Fruit fly (Drosophila melanogaster) whole organism, wandering third instar larva: ENCODE measurements around the gene Droj2.
A peak's percentile ranks its signal among the peaks of the same experiment; 100 is the strongest.

ENCODE experiments used
- Abd-B ChIP-seq: fragments of >200 bp; optimal IDR thresholded peaks from 2 replicates; lab custom pipeline; 2017; ENCODE audit warnings: missing biosample characterization, missing genetic modification characterization
- CG32264 ChIP-seq: fragments of 200-800 bp; sonication (Bioruptor generic); optimal IDR thresholded peaks from 2 replicates; lab custom pipeline; 2016; ENCODE audit warnings: missing biosample characterization, missing genetic modification characterization
- CG9705 ChIP-seq: fragments of 200-800 bp; sonication (Bioruptor generic); optimal IDR thresholded peaks from 2 replicates; lab custom pipeline; 2018; ENCODE audit warnings: missing biosample characterization, mild to moderate bottlenecking, missing genetic modification characterization
- CrebA ChIP-seq: fragments of 200-800 bp; sonication (Bioruptor generic); optimal IDR thresholded peaks from 2 replicates; lab custom pipeline; 2016; ENCODE audit warnings: missing biosample characterization, mild to moderate bottlenecking, missing genetic modification characterization, borderline replicate concordance
- Dfd ChIP-seq: fragments of >200 bp; optimal IDR thresholded peaks from 2 replicates; lab custom pipeline; 2017; ENCODE audit warnings: missing biosample characterization, missing genetic modification characterization
- Dif ChIP-seq: fragments of 200-275, 200-300 bp; sonication (Bioruptor generic); optimal IDR thresholded peaks from 2 replicates; lab custom pipeline; 2018; ENCODE audit warnings: missing biosample characterization, missing genetic modification characterization; ENCODE audit not compliant: partially characterized antibody
- HLH106 ChIP-seq: fragments of 200-800 bp; optimal IDR thresholded peaks from 3 replicates; lab custom pipeline; 2019; ENCODE audit warnings: missing biosample characterization, mild to moderate bottlenecking, missing genetic modification characterization, moderate library complexity
- Hnf4 ChIP-seq: fragments of 200-800 bp; sonication (Bioruptor generic); optimal IDR thresholded peaks from 2 replicates; lab custom pipeline; 2016; ENCODE audit warnings: missing biosample characterization, mild to moderate bottlenecking, missing genetic modification characterization
- Hr78 ChIP-seq: fragments of >200 bp; optimal IDR thresholded peaks from 2 replicates; lab custom pipeline; 2017; ENCODE audit warnings: missing biosample characterization, missing genetic modification characterization
- Hr83 ChIP-seq: fragments of 200-300 bp; sonication (Bioruptor generic); optimal IDR thresholded peaks from 2 replicates; lab custom pipeline; 2016; ENCODE audit warnings: missing biosample characterization, mild to moderate bottlenecking, missing genetic modification characterization, moderate library complexity; ENCODE audit not compliant: poor library complexity, severe bottlenecking
- Mio ChIP-seq: sonication (Bioruptor generic); optimal IDR thresholded peaks from 2 replicates; lab custom pipeline; 2016; ENCODE audit warnings: missing biosample characterization, missing genetic modification characterization
- Myc ChIP-seq: fragments of >200 bp; optimal IDR thresholded peaks from 2 replicates; lab custom pipeline; 2017
- N ChIP-seq: fragments of >200 bp; optimal IDR thresholded peaks from 2 replicates; lab custom pipeline; 2018; ENCODE audit warnings: missing biosample characterization, missing external identifiers, missing genetic modification characterization
- OdsH ChIP-seq: fragments of 200-800 bp; sonication (Bioruptor generic); optimal IDR thresholded peaks from 2 replicates; lab custom pipeline; 2016; ENCODE audit warnings: missing biosample characterization, mild to moderate bottlenecking, missing genetic modification characterization
- Rel ChIP-seq, 2 experiments: fragments of 200-800 bp; sonication (Bioruptor generic) in 1 of 2; optimal IDR thresholded peaks; 2 replicates in 1 of 2; 3 replicates in 1 of 2; lab custom pipeline; 2016 to 2019; ENCODE audit warnings: mild to moderate bottlenecking in 2 of 2, missing biosample characterization in 2 of 2, missing genetic modification characterization in 2 of 2, moderate library complexity in 1 of 2
- Sp1 ChIP-seq: fragments of 200-800 bp; sonication (Bioruptor generic); optimal IDR thresholded peaks from 3 replicates; lab custom pipeline; 2019; ENCODE audit warnings: missing biosample characterization, mild to moderate bottlenecking, missing genetic modification characterization, moderate library complexity
- Vsx2 ChIP-seq: fragments of 200-300, 225-300 bp; sonication (Bioruptor generic); optimal IDR thresholded peaks from 2 replicates; lab custom pipeline; 2018; ENCODE audit warnings: missing biosample characterization, missing genetic modification characterization; ENCODE audit not compliant: partially characterized antibody
- br ChIP-seq: fragments of 200-800 bp; sonication (Bioruptor generic); optimal IDR thresholded peaks from 2 replicates; lab custom pipeline; 2016; ENCODE audit warnings: missing biosample characterization, missing genetic modification characterization
- brk ChIP-seq: fragments of 200-800 bp; sonication (Bioruptor generic); optimal IDR thresholded peaks from 2 replicates; lab custom pipeline; 2016; ENCODE audit warnings: missing biosample characterization, mild to moderate bottlenecking, missing genetic modification characterization
- dl ChIP-seq, 2 experiments: fragments of 175-275, 200-275 bp in 1 of 2; fragments of 200-275 bp in 1 of 2; sonication (Bioruptor generic); optimal IDR thresholded peaks; lab custom pipeline; 2018; ENCODE audit warnings: mild to moderate bottlenecking in 2 of 2, missing biosample characterization in 2 of 2, missing genetic modification characterization in 2 of 2, moderate library complexity in 2 of 2; ENCODE audit not compliant: partially characterized antibody in 2 of 2, insufficient read depth in 1 of 2
- dmrt93B ChIP-seq: fragments of 200-800 bp; sonication (Bioruptor generic); optimal IDR thresholded peaks from 2 replicates; lab custom pipeline; 2018; ENCODE audit warnings: missing biosample characterization, mild to moderate bottlenecking, missing genetic modification characterization
- dsf ChIP-seq: sonication (Bioruptor generic); optimal IDR thresholded peaks from 2 replicates; lab custom pipeline; 2016; ENCODE audit warnings: missing biosample characterization, missing genetic modification characterization, borderline replicate concordance
- ey ChIP-seq: fragments of 200-800 bp; sonication (Bioruptor generic); optimal IDR thresholded peaks from 2 replicates; lab custom pipeline; 2016; ENCODE audit warnings: missing biosample characterization, missing genetic modification characterization
- foxo ChIP-seq, 2 experiments: fragments of 200-800 bp; sonication (Bioruptor generic); optimal IDR thresholded peaks; 2 replicates in 1 of 2; 3 replicates in 1 of 2; lab custom pipeline; 2016 to 2017; ENCODE audit warnings: missing biosample characterization in 2 of 2, missing genetic modification characterization in 2 of 2
- h ChIP-seq: fragments of 200-800 bp; sonication (Bioruptor generic); optimal IDR thresholded peaks from 3 replicates; lab custom pipeline; 2016; ENCODE audit warnings: missing biosample characterization, mild to moderate bottlenecking, missing genetic modification characterization
- jim ChIP-seq: fragments of 175-275, 200-325 bp; sonication (Bioruptor generic); optimal IDR thresholded peaks from 2 replicates; lab custom pipeline; 2016; ENCODE audit warnings: missing biosample characterization, mild to moderate bottlenecking, missing genetic modification characterization
- lola ChIP-seq: fragments of >200 bp; optimal IDR thresholded peaks from 2 replicates; lab custom pipeline; 2017; ENCODE audit warnings: missing biosample characterization, missing genetic modification characterization
- pan ChIP-seq: fragments of >200 bp; optimal IDR thresholded peaks from 2 replicates; lab custom pipeline; 2017
- sage ChIP-seq: fragments of 200-800 bp; sonication (Bioruptor generic); optimal IDR thresholded peaks from 2 replicates; lab custom pipeline; 2016; ENCODE audit warnings: missing biosample characterization, mild to moderate bottlenecking, missing genetic modification characterization
- sv ChIP-seq: fragments of 200-800 bp; sonication (Bioruptor generic); optimal IDR thresholded peaks from 3 replicates; lab custom pipeline; 2016; ENCODE audit warnings: missing biosample characterization, missing genetic modification characterization
- tai ChIP-seq: sonication (Bioruptor generic); optimal IDR thresholded peaks from 2 replicates; lab custom pipeline; 2016; ENCODE audit warnings: missing biosample characterization, missing genetic modification characterization
- woc ChIP-seq: sonication (Bioruptor generic); optimal IDR thresholded peaks from 2 replicates; lab custom pipeline; 2016; ENCODE audit warnings: missing biosample characterization, mild to moderate bottlenecking, missing genetic modification characterization

Gene Droj2

DNA sequence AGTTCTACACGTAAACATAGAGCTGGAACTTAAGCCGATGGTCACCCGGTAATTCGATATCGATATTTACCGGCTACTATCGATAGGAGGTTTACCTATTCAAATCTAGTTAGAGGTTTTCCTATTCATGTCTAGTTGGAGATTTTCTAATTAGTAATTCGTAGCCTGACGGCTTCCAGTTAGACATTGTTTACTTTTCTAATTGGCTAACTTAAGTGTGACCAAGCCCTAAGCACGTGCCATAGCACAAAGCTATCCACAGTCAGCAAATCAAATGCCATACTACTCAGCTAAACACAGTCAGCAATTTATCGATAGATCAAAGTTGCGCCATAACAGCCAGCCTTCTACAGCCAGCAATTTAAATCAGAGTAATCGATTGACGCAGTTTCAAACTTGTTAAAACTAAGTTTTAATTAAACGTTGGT, 21.1 kb downstream of the Droj2 start, which contains the start of gene Dpm3:
Gene Dpm3, minus strand, starts transcription at position 20 of the 428 bp plus-strand sequence.
- no peak for TF ChIP-seq jim (GFP tag; lab: Kevin White, UChicago)
- TF ChIP-seq HLH106 (tag; lab: Kevin White, UChicago): peak; percentile 15
- TF ChIP-seq Rel (GFP tag; optimal IDR thresholded peaks at IDR 0.05; lab: Kevin White, UChicago): no peak
- TF ChIP-seq Rel (tag; optimal IDR thresholded peaks at IDR 0.05; lab: Kevin White, UChicago): no peak
- peak; percentile 99 for TF ChIP-seq Vsx2 (GFP tag; lab: Kevin White, UChicago)
- TF ChIP-seq Dif (GFP tag; lab: Kevin White, UChicago): peak; percentile 99
- TF ChIP-seq Hnf4: peak; percentile 25
- TF ChIP-seq dsf: no peak
- TF ChIP-seq dl (GFP tag; optimal IDR thresholded peaks at IDR 0.05; lab: Kevin White, UChicago; ENCODE audit: insufficient read depth in 1 of 2, partially characterized antibody in 2 of 2): peak; percentile 30 to 85

DNA sequence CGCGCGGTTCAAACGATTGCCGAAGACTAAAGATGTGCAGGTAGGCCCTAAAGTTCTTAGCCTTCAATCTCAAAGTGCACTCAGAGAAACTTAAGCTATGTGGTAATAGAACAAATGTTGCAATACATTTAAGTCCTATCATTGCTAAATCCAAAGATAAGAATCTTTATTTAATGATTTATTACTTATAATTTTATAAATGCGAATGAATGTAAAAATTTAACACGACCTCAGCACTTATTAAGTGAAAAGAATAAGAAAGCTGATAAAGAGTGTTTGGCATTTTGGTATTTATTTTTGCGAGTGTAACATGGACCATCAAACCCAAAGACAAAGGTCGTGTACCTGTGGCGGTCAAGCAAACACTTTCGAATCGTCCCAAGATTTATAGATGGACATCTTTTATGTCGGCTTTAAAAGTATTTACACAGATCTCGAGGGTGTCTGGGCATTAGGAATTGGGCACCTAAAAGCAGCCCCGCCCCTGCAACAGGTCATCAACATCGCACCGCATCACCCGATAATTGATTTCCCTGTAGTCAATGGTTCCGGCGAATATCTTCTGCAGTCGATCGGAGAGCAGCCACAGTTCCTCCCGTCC, 23.0 kb downstream of the Droj2 start, which contains the start of gene yellow-e3:
Gene yellow-e3, minus strand, starts transcription at position 30 of the 601 bp plus-strand sequence.
- TF ChIP-seq Mio (GFP tag; lab: Kevin White, UChicago) (no peak), woc (GFP tag; lab: Kevin White, UChicago) (no peak), Hr78 (no peak), ey (no peak), CG32264 (GFP tag; lab: Kevin White, UChicago) (no peak), h (GFP tag; lab: Kevin White, UChicago) (peak; percentile 6)
- TF ChIP-seq, all 38 proteins: peak for 1

DNA sequence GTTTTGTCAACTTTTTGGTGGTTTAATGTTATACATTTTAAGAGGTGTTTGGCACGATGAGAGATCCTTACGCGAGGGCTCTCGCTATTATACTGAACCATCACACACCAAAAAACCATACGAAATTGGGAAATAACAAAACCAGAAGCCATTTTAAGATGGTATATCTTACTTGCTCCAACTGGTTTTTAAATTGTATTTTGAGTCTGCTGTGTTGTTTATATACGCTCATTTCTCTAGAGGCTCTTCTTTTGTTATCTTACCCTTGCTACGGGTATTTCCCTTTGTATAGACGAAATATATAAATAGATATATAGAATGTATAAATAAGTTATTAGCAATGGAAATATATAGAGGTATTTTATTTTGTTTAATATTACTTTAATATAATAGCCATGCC, 25.0 kb downstream of the Droj2 start, which contains the start of gene yellow-e2:
Gene yellow-e2, minus strand, starts transcription at position 101 of the 400 bp plus-strand sequence.
- no peak for TF ChIP-seq Dfd (GFP tag; lab: Kevin White, UChicago)
- no peak for TF ChIP-seq tai (GFP tag; lab: Kevin White, UChicago)
- no peak for TF ChIP-seq h (GFP tag; lab: Kevin White, UChicago)
- TF ChIP-seq foxo (GFP tag; optimal IDR thresholded peaks at IDR 0.05; lab: Kevin White, UChicago): no peak
- no peak for TF ChIP-seq dsf
- TF ChIP-seq OdsH (GFP tag; lab: Kevin White, UChicago): no peak
- no peak for TF ChIP-seq br
- TF ChIP-seq brk (GFP tag; lab: Kevin White, UChicago): no peak
- TF ChIP-seq, all 38 proteins: peak for 0

DNA sequence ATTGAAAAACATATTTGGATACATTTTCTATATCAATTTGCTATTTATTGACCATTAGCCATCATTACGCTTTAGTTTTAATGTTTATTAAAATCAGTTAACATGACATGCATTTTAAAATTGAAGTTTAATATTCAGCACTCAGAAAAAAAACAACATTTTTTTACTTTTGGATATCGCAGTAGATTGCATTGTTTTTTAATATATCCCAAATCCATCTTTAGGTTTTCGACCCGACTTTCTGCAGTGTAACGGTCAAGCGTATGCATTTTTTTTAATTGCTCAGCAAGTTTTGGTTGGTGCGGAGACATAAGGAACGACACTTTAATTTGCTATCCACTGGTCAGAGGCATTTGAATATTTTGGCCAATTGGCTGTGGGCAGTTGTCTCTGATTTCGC, 30.8 kb downstream of the Droj2 start:
- no peak for TF ChIP-seq sv (GFP tag; lab: Kevin White, UChicago)
- no peak for TF ChIP-seq Abd-B (GFP tag; lab: Kevin White, UChicago)
- no peak for TF ChIP-seq HLH106 (tag; lab: Kevin White, UChicago)
- no peak for TF ChIP-seq dmrt93B (GFP tag; lab: Kevin White, UChicago)
- no peak for TF ChIP-seq Sp1
- no peak for TF ChIP-seq pan (lab: Kevin White, UChicago)
- TF ChIP-seq Myc (lab: Kevin White, UChicago): no peak
- TF ChIP-seq h (GFP tag; lab: Kevin White, UChicago): no peak
- TF ChIP-seq CrebA: no peak
- no peak for TF ChIP-seq ey
- no peak for TF ChIP-seq dl (GFP tag; optimal IDR thresholded peaks at IDR 0.05; lab: Kevin White, UChicago; ENCODE audit: insufficient read depth in 1 of 2, partially characterized antibody in 2 of 2)
- no peak for TF ChIP-seq CG9705 (GFP tag; lab: Kevin White, UChicago)
- TF ChIP-seq N (GFP tag; lab: Kevin White, UChicago): no peak
- TF ChIP-seq sage: no peak
- no peak for TF ChIP-seq br
- no peak for TF ChIP-seq brk (GFP tag; lab: Kevin White, UChicago)
- no peak for TF ChIP-seq Hr83 (GFP tag; lab: Kevin White, UChicago)
- no peak for TF ChIP-seq tai (GFP tag; lab: Kevin White, UChicago)
- no peak for TF ChIP-seq Mio (GFP tag; lab: Kevin White, UChicago)
- no peak for TF ChIP-seq lola
